Worm (Caenorhabditis elegans): ENCODE results near the gene fut-5.
A peak's percentile ranks its signal among the peaks of the same experiment; 100 is the strongest.

The fut-5 gene

DNA sequence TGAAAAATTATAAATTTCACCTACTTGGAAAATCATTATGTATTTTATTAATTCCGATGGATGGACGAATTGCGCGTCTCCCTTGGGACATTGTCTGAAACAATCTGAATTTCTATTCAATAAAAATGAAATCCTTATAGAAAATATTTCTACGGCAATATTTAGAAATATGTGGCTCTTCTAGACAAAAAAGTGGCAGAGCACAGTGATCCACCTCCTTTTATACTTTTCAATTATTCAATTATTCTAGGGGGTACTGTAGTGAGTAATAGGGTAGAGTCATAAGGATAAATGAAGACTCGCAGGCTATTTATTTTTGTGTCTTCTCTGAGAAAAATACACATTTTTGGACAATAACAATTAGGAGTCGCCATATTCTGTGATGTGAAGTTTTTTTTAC, 4.3 kb downstream of the fut-5 start, which contains the start of gene T05A7.12:
Gene T05A7.12, minus strand, starts transcription at position 101 of the 400 bp plus-strand sequence.
- TF ChIP-seq sem-2 (GFP tag; optimal IDR thresholded peaks at IDR 0.05): no peak
- TF ChIP-seq lsy-2 (tag; optimal IDR thresholded peaks at IDR 0.05): no peak
- TF ChIP-seq nhr-28 (tag; optimal IDR thresholded peaks at IDR 0.05): no peak
- no peak for TF ChIP-seq nhr-12 (tag; optimal IDR thresholded peaks at IDR 0.05)
- no peak for TF ChIP-seq ceh-83 (GFP tag; optimal IDR thresholded peaks at IDR 0.05)
- TF ChIP-seq mep-1 (tag; optimal IDR thresholded peaks at IDR 0.05): no peak
- TF ChIP-seq unc-39 (tag; optimal IDR thresholded peaks at IDR 0.05): no peak

DNA sequence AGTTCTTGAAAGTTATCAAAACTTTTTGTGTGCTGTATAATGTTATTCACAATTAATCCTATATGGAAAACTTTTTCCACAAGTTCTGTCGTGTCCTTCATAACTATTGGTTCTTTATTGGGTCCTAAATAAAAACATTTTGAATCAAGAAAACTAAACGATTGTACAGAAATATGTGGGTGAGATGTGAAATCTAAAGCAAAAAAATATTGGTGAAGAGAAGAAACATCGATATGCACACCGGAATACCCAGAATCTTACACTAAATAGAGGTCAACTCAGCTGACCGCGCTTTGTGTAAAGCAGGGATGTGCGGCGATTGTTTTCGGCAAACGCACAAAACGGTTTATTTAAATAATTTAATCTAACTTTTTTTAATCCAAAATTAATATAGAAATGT, 6.2 kb downstream of the fut-5 start, which contains the start of gene T05A7.13:
Gene T05A7.13, minus strand, starts transcription at position 101 of the 400 bp plus-strand sequence.
- TF ChIP-seq lin-13 (tag; optimal IDR thresholded peaks at IDR 0.05) (no peak), hlh-1 (tag; optimal IDR thresholded peaks at IDR 0.05) (peak; percentile 46), lsy-2 (tag; optimal IDR thresholded peaks at IDR 0.05) (no peak), nhr-28 (tag; optimal IDR thresholded peaks at IDR 0.05) (no peak)

DNA sequence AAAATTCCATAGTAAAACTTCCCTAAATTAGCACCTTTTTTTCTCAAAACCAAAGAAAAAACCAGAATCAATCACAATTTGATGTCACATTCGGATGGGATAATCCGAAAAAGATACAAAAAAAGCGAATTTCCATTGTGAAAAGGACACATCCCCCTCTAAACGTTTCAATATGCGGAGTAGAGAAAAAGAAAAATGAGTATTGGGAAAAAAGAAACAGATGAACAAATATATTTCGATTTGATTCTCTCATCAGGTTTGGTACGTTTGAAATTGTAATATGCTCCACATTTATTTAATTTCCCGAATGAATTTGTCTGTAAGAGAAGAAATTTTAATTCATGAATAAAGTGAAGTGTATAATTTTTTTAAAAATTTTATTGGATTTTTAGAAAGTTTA, 9.2 kb downstream of the fut-5 start:
- TF ChIP-seq sptf-1 (tag; optimal IDR thresholded peaks at IDR 0.05) (no peak), flh-1 (GFP tag; optimal IDR thresholded peaks at IDR 0.05) (no peak), cnd-1 (tag; optimal IDR thresholded peaks at IDR 0.05) (no peak), nhr-12 (tag; optimal IDR thresholded peaks at IDR 0.05) (no peak), nhr-76 (tag; optimal IDR thresholded peaks at IDR 0.05) (no peak), mls-2 (tag; optimal IDR thresholded peaks at IDR 0.05) (no peak), mab-5 (tag; optimal IDR thresholded peaks at IDR 0.05) (no peak), lsy-2 (tag; optimal IDR thresholded peaks at IDR 0.05) (no peak), ceh-83 (GFP tag; optimal IDR thresholded peaks at IDR 0.05) (no peak), ces-1 (GFP tag; optimal IDR thresholded peaks at IDR 0.05) (no peak)

DNA sequence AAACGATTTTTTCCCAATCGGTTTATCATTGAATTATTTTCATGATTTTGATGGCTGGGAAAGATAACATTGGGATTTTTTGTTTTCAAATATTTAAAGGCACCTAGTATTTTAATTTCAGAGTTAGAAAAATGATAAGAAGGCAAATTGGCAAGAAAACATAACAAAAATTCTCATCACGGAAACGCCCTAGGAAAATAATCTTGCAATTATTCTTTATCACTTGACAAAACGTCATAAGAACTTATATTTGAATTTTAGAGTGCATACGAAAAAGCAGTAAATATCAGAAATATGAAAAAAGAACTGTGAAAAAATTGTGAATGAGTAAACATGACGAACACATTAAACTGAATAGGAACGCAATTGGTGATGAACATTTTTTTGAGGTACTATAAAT, 10.1 kb downstream of the fut-5 start:
- TF ChIP-seq nhr-12 (tag; optimal IDR thresholded peaks at IDR 0.05) (no peak), tbx-8 (GFP tag; optimal IDR thresholded peaks at IDR 0.05) (no peak), unc-62 (GFP tag; optimal IDR thresholded peaks at IDR 0.05) (no peak), nhr-76 (tag; optimal IDR thresholded peaks at IDR 0.05) (no peak), pha-4 (tag; optimal IDR thresholded peaks at IDR 0.05) (no peak), M03D4.4 (tag; optimal IDR thresholded peaks at IDR 0.05) (no peak), hlh-1 (tag; optimal IDR thresholded peaks at IDR 0.05) (no peak)

ce11 chrII:4655834-4656233, 11.6 kb downstream of the fut-5 start, which contains the start of gene fut-6:
TSS of gene fut-6 (minus strand) at chrII:4655934.
- TF ChIP-seq lin-13 (tag; optimal IDR thresholded peaks at IDR 0.05): no peak
- TF ChIP-seq pha-4 (tag; optimal IDR thresholded peaks at IDR 0.05): no peak
- no peak for TF ChIP-seq tbx-8 (GFP tag; optimal IDR thresholded peaks at IDR 0.05)
- TF ChIP-seq drap-1 (GFP tag; optimal IDR thresholded peaks at IDR 0.05): no peak
- no peak for TF ChIP-seq nhr-76 (tag; optimal IDR thresholded peaks at IDR 0.05)
- no peak for TF ChIP-seq elt-1 (tag; optimal IDR thresholded peaks at IDR 0.05; ENCODE audit: borderline replicate concordance, insufficient read depth)
- TF ChIP-seq ham-2 (GFP tag; optimal IDR thresholded peaks at IDR 0.05): no peak
- no peak for TF ChIP-seq nhr-28 (tag; optimal IDR thresholded peaks at IDR 0.05)
- no peak for TF ChIP-seq ceh-43 (GFP tag; optimal IDR thresholded peaks at IDR 0.05)
- no peak for TF ChIP-seq sem-2 (GFP tag; optimal IDR thresholded peaks at IDR 0.05)
- no peak for TF ChIP-seq flh-1 (GFP tag; optimal IDR thresholded peaks at IDR 0.05)
- no peak for TF ChIP-seq unc-39 (tag; optimal IDR thresholded peaks at IDR 0.05)
- no peak for TF ChIP-seq ceh-83 (GFP tag; optimal IDR thresholded peaks at IDR 0.05)
- no peak for TF ChIP-seq M03D4.4 (tag; optimal IDR thresholded peaks at IDR 0.05)
- TF ChIP-seq lin-32 (GFP tag; optimal IDR thresholded peaks at IDR 0.05): no peak
- no peak for TF ChIP-seq unc-62 (GFP tag; optimal IDR thresholded peaks at IDR 0.05)

DNA sequence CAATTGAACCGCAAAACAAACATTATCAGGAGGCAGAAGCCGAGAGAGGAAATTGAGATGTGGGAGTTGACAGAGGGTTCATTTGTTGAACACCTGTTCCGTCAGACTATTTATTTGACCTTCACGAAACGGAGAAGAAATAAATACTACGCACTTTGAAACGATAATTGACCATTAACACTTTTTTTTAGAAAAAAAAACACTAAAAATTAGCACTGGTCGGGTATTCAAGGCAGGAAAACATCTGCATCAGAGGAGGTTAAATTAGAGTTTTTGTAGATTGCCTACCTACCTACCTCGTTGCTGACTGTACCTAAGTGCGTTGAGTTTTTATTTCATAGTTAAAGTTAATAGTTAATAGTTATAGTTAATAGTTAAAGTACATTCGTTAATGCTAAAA, 17.4 kb downstream of the fut-5 start:
- no peak for TF ChIP-seq nhr-2 (tag; optimal IDR thresholded peaks at IDR 0.05)
- peak; percentile 31 for TF ChIP-seq hlh-1 (tag; optimal IDR thresholded peaks at IDR 0.05)

ce11 chrII:4648785-4649184, 18.7 kb downstream of the fut-5 start, which contains the start of gene lgc-27:
TSS of gene lgc-27 (plus strand) at chrII:4649085.
- TF ChIP-seq nhr-28 (tag; optimal IDR thresholded peaks at IDR 0.05) (no peak), pha-4 (tag; optimal IDR thresholded peaks at IDR 0.05) (peak; percentile 55), unc-62 (GFP tag; optimal IDR thresholded peaks at IDR 0.05) (no peak)
